Fruit fly (Drosophila melanogaster): Measurements from ENCODE around the gene ND-ACP.

The ND-ACP gene

dm6 chr3L:1370099-1370678 lies 40.4 kb downstream of the ND-ACP start, which contains the start of gene ru:
Gene ru, plus strand, starts transcription at chr3L:1370628.
- no peak for TF ChIP-seq HLH3B (GFP tag; IDR thresholded peaks at IDR 0.05)
- TF ChIP-seq CG16863 (GFP tag; optimal IDR thresholded peaks at IDR 0.05) = no peak
- TF ChIP-seq Med (GFP tag) = peak; percentile 22
- TF ChIP-seq Opbp (GFP tag; IDR thresholded peaks at IDR 0.05; ENCODE audit: partially characterized antibody) = peak; percentile 7; the same call in 1 of the 3 replicates
- no peak for TF ChIP-seq CG8478 (optimal IDR thresholded peaks at IDR 0.05)
- no peak for TF ChIP-seq ro (GFP tag; IDR thresholded peaks at IDR 0.05)
- TF ChIP-seq CG5180 (GFP tag; optimal IDR thresholded peaks at IDR 0.05) = peak; percentile 94
- no peak for TF ChIP-seq fu2 (GFP tag; optimal IDR thresholded peaks at IDR 0.05)
- TF ChIP-seq zen2 (GFP tag; IDR thresholded peaks at IDR 0.05; ENCODE audit: partially characterized antibody) = no peak
- no peak for TF ChIP-seq Meics (GFP tag; optimal IDR thresholded peaks at IDR 0.05)
- TF ChIP-seq MESR4 (GFP tag; optimal IDR thresholded peaks at IDR 0.05) = no peak
- TF ChIP-seq CG4854 (GFP tag; optimal IDR thresholded peaks at IDR 0.05) = no peak
- TF ChIP-seq Atf6 (GFP tag; IDR thresholded peaks at IDR 0.05) = no peak
- TF ChIP-seq Ets65A (GFP tag) = peak; percentile 45
- TF ChIP-seq toy (GFP tag; IDR thresholded peaks at IDR 0.05) = no peak
- TF ChIP-seq MBD-R2 (GFP tag; IDR thresholded peaks at IDR 0.05) = no peak
- no peak for TF ChIP-seq salm (tag; optimal IDR thresholded peaks at IDR 0.05)
- peak; percentile 49 for TF ChIP-seq CG1832 (GFP tag; optimal IDR thresholded peaks at IDR 0.05)
- no peak for TF ChIP-seq dmrt11E (tag; optimal IDR thresholded peaks at IDR 0.05)
- no peak for TF ChIP-seq hb (GFP tag; IDR thresholded peaks at IDR 0.05; ENCODE audit: partially characterized antibody)

- TF ChIP-seq CG4282 (GFP tag; optimal IDR thresholded peaks at IDR 0.05) (no peak), chn (GFP tag; optimal IDR thresholded peaks at IDR 0.05) (peak; percentile 9), H15 (GFP tag; IDR thresholded peaks at IDR 0.05) (no peak), croc (GFP tag; conservative IDR thresholded peaks at IDR 0.05) (no peak), vfl (GFP tag; optimal IDR thresholded peaks at IDR 0.05) (no peak), CG12744 (GFP tag; optimal IDR thresholded peaks at IDR 0.05) (no peak), otp (GFP tag; IDR thresholded peaks at IDR 0.05) (0 out of 3 replicates have a peak, but pooled peaks have one; percentile 46), CG16815 (GFP tag; optimal IDR thresholded peaks at IDR 0.05) (peak; percentile 2), CG6272 (GFP tag; IDR thresholded peaks at IDR 0.05) (no peak), CG4617 (GFP tag; optimal IDR thresholded peaks at IDR 0.05; ENCODE audit: borderline replicate concordance) (no peak), Sox100B (GFP tag; optimal IDR thresholded peaks at IDR 0.05) (peak; percentile 12), Nf-YC (tag; optimal IDR thresholded peaks at IDR 0.05) (no peak), crp (GFP tag; optimal IDR thresholded peaks at IDR 0.05) (no peak), Dref (GFP tag; IDR thresholded peaks at IDR 0.05) (no peak), nau (GFP tag; optimal IDR thresholded peaks at IDR 0.05) (no peak), CG18262 (tag; optimal IDR thresholded peaks at IDR 0.05) (no peak), Optix (GFP tag; IDR thresholded peaks at IDR 0.05) (no peak), CG17328 (GFP tag; IDR thresholded peaks at IDR 0.05) (peak; percentile 57), sisA (GFP tag; IDR thresholded peaks at IDR 0.05) (peak; percentile 23; the same call in 1 of the 2 replicates), CG8388 (GFP tag; optimal IDR thresholded peaks at IDR 0.05) (peak; percentile 20), NFAT (GFP tag; IDR thresholded peaks at IDR 0.05) (no peak), hth (optimal IDR thresholded peaks at IDR 0.05) (no peak), CG11093 (GFP tag; IDR thresholded peaks at IDR 0.05) (0 out of 3 replicates have a peak, but pooled peaks have one; percentile 39), D (optimal IDR thresholded peaks at IDR 0.05) (no peak), D (GFP tag; optimal IDR thresholded peaks at IDR 0.05) (no peak), Dll (GFP tag; IDR thresholded peaks at IDR 0.05; ENCODE audit: partially characterized antibody) (no peak), CG12942 (GFP tag; optimal IDR thresholded peaks at IDR 0.05) (no peak), CTCF (GFP tag; optimal IDR thresholded peaks at IDR 0.05) (no peak), chinmo (GFP tag; IDR thresholded peaks at IDR 0.05; ENCODE audit: partially characterized antibody) (no peak), CG15269 (tag; optimal IDR thresholded peaks at IDR 0.05) (peak; percentile 8), bigmax (GFP tag; optimal IDR thresholded peaks at IDR 0.05) (no peak), YL-1 (GFP tag; optimal IDR thresholded peaks at IDR 0.05) (no peak)
Measured at dm6 chr3L:1370939-1371338, 41.2 kb downstream of the ND-ACP start.
